Worm (Caenorhabditis elegans): ENCODE results near the gene pals-28.
"Not testable (repeated sequence)": the region's sequence is repeated elsewhere in the genome, so short reads cannot be mapped to it uniquely, and the experiment has no call there.

DNA sequence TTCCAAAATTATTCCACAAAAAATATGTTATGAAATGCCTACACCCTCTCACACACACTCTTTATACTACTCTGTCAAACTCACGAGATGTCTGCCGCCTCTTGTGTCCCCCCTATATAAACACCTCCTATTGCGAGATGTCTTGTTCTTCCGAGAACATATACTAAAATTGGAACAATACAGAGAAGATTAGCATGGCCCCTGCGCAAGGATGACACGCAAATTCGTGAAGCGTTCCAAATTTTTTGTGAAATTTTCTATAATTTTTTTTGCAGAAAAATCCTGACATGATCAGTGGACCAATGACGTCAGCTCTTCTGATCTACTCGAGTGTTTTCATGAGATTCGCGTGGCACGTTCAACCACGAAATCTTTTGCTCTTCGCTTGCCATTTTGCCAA, 29.5 kb downstream of the pals-28 start:
- not testable (repeated sequence) for TF ChIP-seq unc-62 (GFP tag; optimal IDR thresholded peaks at IDR 0.05); mep-1 (tag; optimal IDR thresholded peaks at IDR 0.05); lin-32 (GFP tag; optimal IDR thresholded peaks at IDR 0.05); lin-13 (tag; optimal IDR thresholded peaks at IDR 0.05); snpc-4 (tag; optimal IDR thresholded peaks at IDR 0.05); nhr-76 (tag; optimal IDR thresholded peaks at IDR 0.05); nhr-28 (tag; optimal IDR thresholded peaks at IDR 0.05); nhr-12 (tag; optimal IDR thresholded peaks at IDR 0.05); elt-3 (tag; optimal IDR thresholded peaks at IDR 0.05)
- peak; percentile 7 for TF ChIP-seq unc-120 (tag; optimal IDR thresholded peaks at IDR 0.05; ENCODE audit: poor library complexity, severe bottlenecking)
- peak; percentile 12 for TF ChIP-seq ces-1 (GFP tag; optimal IDR thresholded peaks at IDR 0.05)
- peak; percentile 61 for TF ChIP-seq sptf-1 (tag; optimal IDR thresholded peaks at IDR 0.05)

Measured in whole organism, mixed stage, embryonic.